Fruit fly (Drosophila melanogaster): ENCODE data around the gene CG42587.

DNA sequence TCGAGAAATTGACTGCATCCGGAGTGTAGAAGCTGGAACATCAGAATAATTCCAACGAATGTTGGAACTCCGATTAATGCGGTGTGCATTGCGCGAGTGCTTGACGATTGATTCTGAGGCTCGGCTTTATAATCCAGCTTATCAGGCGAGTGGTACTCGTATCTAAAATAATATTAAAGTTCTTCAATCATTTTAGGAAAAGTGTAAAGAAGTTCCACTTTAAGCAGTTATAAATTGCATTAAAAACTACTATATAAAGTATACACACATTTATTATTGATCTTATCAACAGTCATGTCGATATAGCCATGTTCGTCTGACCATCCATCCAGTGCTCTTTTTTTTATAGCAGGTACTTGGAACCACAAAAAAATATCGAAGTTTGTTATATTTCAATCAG lies 39.5 kb upstream of the CG42587 start, which contains the start of gene CG18636:
- no peak for TF ChIP-seq usp (GFP tag; optimal IDR thresholded peaks at IDR 0.05)
- TF ChIP-seq pan (optimal IDR thresholded peaks at IDR 0.05) = no peak
- no peak for TF ChIP-seq Dll (optimal IDR thresholded peaks at IDR 0.05)
- TF ChIP-seq psq (optimal IDR thresholded peaks at IDR 0.05) = no peak
- no peak for TF ChIP-seq EcR (GFP tag; optimal IDR thresholded peaks at IDR 0.05)
- no peak for TF ChIP-seq CG8478 (optimal IDR thresholded peaks at IDR 0.05)

Measured in whole organism.